Worm (Caenorhabditis elegans) whole organism, midembryonic: ENCODE results near the gene nsph-1.1.

Experiments
- T22C8.4 ChIP-seq: fragments of 200-800 bp; sonication (Bioruptor generic); IDR thresholded peaks from 2 replicates; pipeline ENCODE4 v1.3.6; 2022; ENCODE audit warnings: missing genetic modification characterization, missing compliant biosample characterization
- cog-1 ChIP-seq: sonication (generic microtip); optimal IDR thresholded peaks from 2 replicates; lab custom pipeline; 2016; ENCODE audit warnings: missing genetic modification characterization, missing compliant biosample characterization
- flt-1 ChIP-seq: fragments of 200-800 bp; sonication (Bioruptor generic); IDR thresholded peaks from 2 replicates; pipeline ENCODE4 v1.3.6; 2022; ENCODE audit warnings: missing genetic modification characterization, missing compliant biosample characterization
- klf-2 ChIP-seq: fragments of 200-800 bp; sonication (Bioruptor generic); conservative IDR thresholded peaks from 2 replicates; pipeline ENCODE4 v1.3.6; 2022; ENCODE audit warnings: missing genetic modification reagents, missing genetic modification characterization, missing compliant biosample characterization
- med-1 ChIP-seq: sonication (generic microtip); optimal IDR thresholded peaks from 2 replicates; lab custom pipeline; 2017; ENCODE audit warnings: missing genetic modification characterization, mild to moderate bottlenecking, missing compliant biosample characterization, antibody characterized with exemption, missing genetic modification reagents; ENCODE audit not compliant: insufficient read depth
- ref-1 ChIP-seq: fragments of 200-800 bp; sonication (Bioruptor generic); conservative IDR thresholded peaks from 2 replicates; pipeline ENCODE4 v1.3.6; 2022; ENCODE audit warnings: missing genetic modification reagents, missing genetic modification characterization, missing compliant biosample characterization
- tab-1 ChIP-seq: fragments of 200-800 bp; sonication (Bioruptor generic); IDR thresholded peaks from 2 replicates; pipeline ENCODE4 v1.3.6; 2022; ENCODE audit warnings: missing genetic modification characterization, missing compliant biosample characterization
- ztf-23 ChIP-seq: fragments of 200-800 bp; sonication (Bioruptor generic); IDR thresholded peaks from 2 replicates; pipeline ENCODE4 v1.3.6; 2022; ENCODE audit warnings: missing genetic modification reagents, missing genetic modification characterization, missing compliant biosample characterization
- ztf-29 ChIP-seq: fragments of 200-800 bp; sonication (Bioruptor generic); IDR thresholded peaks from 2 replicates; pipeline ENCODE4 v1.3.6; 2022; ENCODE audit warnings: missing genetic modification reagents, missing genetic modification characterization, missing compliant biosample characterization

Gene nsph-1.1

ce11 chrII:8745449-8746297, 20.9 kb upstream of the nsph-1.1 start:
- no peak for TF ChIP-seq cog-1 (tag; lab: Kevin White, UChicago)
- TF ChIP-seq ztf-29 = no peak
- no peak for TF ChIP-seq ztf-23 (GFP tag; lab: Robert Waterston, UW)
- no peak for TF ChIP-seq klf-2
- no peak for TF ChIP-seq T22C8.4 (GFP tag; lab: Robert Waterston, UW)
- TF ChIP-seq flt-1 (GFP tag; lab: Robert Waterston, UW) = no peak
- TF ChIP-seq tab-1 (GFP tag; lab: Robert Waterston, UW) = no peak
- no peak for TF ChIP-seq med-1
- no peak for TF ChIP-seq ref-1 (GFP tag; lab: Robert Waterston, UW)

ce11 chrII:8746298-8746775, 20.2 kb upstream of the nsph-1.1 start:
- TF ChIP-seq med-1 (no peak), cog-1 (tag; lab: Kevin White, UChicago) (no peak), T22C8.4 (GFP tag; lab: Robert Waterston, UW) (no peak), flt-1 (GFP tag; lab: Robert Waterston, UW) (no peak), ztf-29 (no peak), ref-1 (GFP tag; lab: Robert Waterston, UW) (no peak), tab-1 (GFP tag; lab: Robert Waterston, UW) (no peak), ztf-23 (GFP tag; lab: Robert Waterston, UW) (no peak), klf-2 (no peak)

- no peak for TF ChIP-seq T22C8.4 (GFP tag; lab: Robert Waterston, UW)
- no peak for TF ChIP-seq cog-1 (tag; lab: Kevin White, UChicago)
- TF ChIP-seq flt-1 (GFP tag; lab: Robert Waterston, UW) = peak; percentile 63; the same call in 1 of the 2 replicates
- TF ChIP-seq ref-1 (GFP tag; lab: Robert Waterston, UW) = no peak
- TF ChIP-seq ztf-23 (GFP tag; lab: Robert Waterston, UW) = no peak
- TF ChIP-seq med-1 = no peak
- TF ChIP-seq tab-1 (GFP tag; lab: Robert Waterston, UW) = no peak
These were observed 19.2 kb upstream of the nsph-1.1 start for ce11 chrII:8747246-8747938.

- TF ChIP-seq med-1 (no peak), ztf-29 (no peak), klf-2 (no peak), flt-1 (GFP tag; lab: Robert Waterston, UW) (0 out of 2 replicates have a peak, but pooled peaks have one; percentile 46), ztf-23 (GFP tag; lab: Robert Waterston, UW) (no peak), ref-1 (GFP tag; lab: Robert Waterston, UW) (peak; percentile 55; the same call in 1 of the 2 replicates), cog-1 (tag; lab: Kevin White, UChicago) (peak; percentile 79), tab-1 (GFP tag; lab: Robert Waterston, UW) (no peak), T22C8.4 (GFP tag; lab: Robert Waterston, UW) (no peak)
These were observed 18.6 kb upstream of the nsph-1.1 start for ce11 chrII:8747939-8748352.

- TF ChIP-seq klf-2 = no peak
- TF ChIP-seq flt-1 (GFP tag; lab: Robert Waterston, UW) = no peak
- no peak for TF ChIP-seq ztf-29
- no peak for TF ChIP-seq med-1
- no peak for TF ChIP-seq ztf-23 (GFP tag; lab: Robert Waterston, UW)
- no peak for TF ChIP-seq T22C8.4 (GFP tag; lab: Robert Waterston, UW)
- no peak for TF ChIP-seq ref-1 (GFP tag; lab: Robert Waterston, UW)
- TF ChIP-seq tab-1 (GFP tag; lab: Robert Waterston, UW) = no peak
- TF ChIP-seq cog-1 (tag; lab: Kevin White, UChicago) = no peak
These were observed 17.9 kb upstream of the nsph-1.1 start for ce11 chrII:8748638-8749037.

- TF ChIP-seq klf-2 (no peak), flt-1 (GFP tag; lab: Robert Waterston, UW) (no peak), tab-1 (GFP tag; lab: Robert Waterston, UW) (no peak), med-1 (no peak), ztf-29 (no peak), cog-1 (tag; lab: Kevin White, UChicago) (no peak), ztf-23 (GFP tag; lab: Robert Waterston, UW) (no peak), ref-1 (GFP tag; lab: Robert Waterston, UW) (no peak), T22C8.4 (GFP tag; lab: Robert Waterston, UW) (no peak)
These were observed 17.5 kb upstream of the nsph-1.1 start for ce11 chrII:8749084-8749483.

ce11 chrII:8750056-8750455, 16.5 kb upstream of the nsph-1.1 start:
- TF ChIP-seq ref-1 (GFP tag; lab: Robert Waterston, UW) (no peak), klf-2 (no peak), tab-1 (GFP tag; lab: Robert Waterston, UW) (no peak), flt-1 (GFP tag; lab: Robert Waterston, UW) (no peak), ztf-29 (no peak), med-1 (no peak), T22C8.4 (GFP tag; lab: Robert Waterston, UW) (no peak), cog-1 (tag; lab: Kevin White, UChicago) (no peak), ztf-23 (GFP tag; lab: Robert Waterston, UW) (no peak)

- TF ChIP-seq ref-1 (GFP tag; lab: Robert Waterston, UW) (no peak), T22C8.4 (GFP tag; lab: Robert Waterston, UW) (no peak), flt-1 (GFP tag; lab: Robert Waterston, UW) (no peak), cog-1 (tag; lab: Kevin White, UChicago) (no peak), ztf-29 (no peak), ztf-23 (GFP tag; lab: Robert Waterston, UW) (0 out of 2 replicates have a peak, but pooled peaks have one; percentile 18), tab-1 (GFP tag; lab: Robert Waterston, UW) (no peak), klf-2 (no peak), med-1 (no peak)
These were observed 15.5 kb upstream of the nsph-1.1 start for ce11 chrII:8751042-8751441.

ce11 chrII:8751686-8752085, 14.9 kb upstream of the nsph-1.1 start, which contains the start of gene atf-2:
Gene atf-2, plus strand, starts transcription at chrII:8751986.
- TF ChIP-seq cog-1 (tag; lab: Kevin White, UChicago) (no peak), klf-2 (no peak), T22C8.4 (GFP tag; lab: Robert Waterston, UW) (no peak), tab-1 (GFP tag; lab: Robert Waterston, UW) (no peak), ztf-29 (no peak), ref-1 (GFP tag; lab: Robert Waterston, UW) (no peak), flt-1 (GFP tag; lab: Robert Waterston, UW) (no peak), med-1 (no peak), ztf-23 (GFP tag; lab: Robert Waterston, UW) (no peak)
